Worm (Caenorhabditis elegans) whole organism, L4 larva: ENCODE results near the gene nhr-198.

Experiments used
- F37D6.2 ChIP-seq: sonication (generic microtip); optimal IDR thresholded peaks from 2 replicates; lab custom pipeline; 2016; ENCODE audit warnings: mild to moderate bottlenecking, missing genetic modification characterization, missing compliant biosample characterization
- R02D3.7 ChIP-seq: fragments of 150-350 bp; sonication (generic microtip); optimal IDR thresholded peaks from 3 replicates; lab custom pipeline; 2014; ENCODE audit warnings: missing biosample characterization, missing genetic modification characterization
- Y105C5A.15 ChIP-seq: fragments of 200-800 bp; sonication (Bioruptor generic); IDR thresholded peaks from 2 replicates; pipeline ENCODE4 v1.3.6; 2022; ENCODE audit warnings: missing genetic modification characterization, missing compliant biosample characterization
- Y48G9A.11 ChIP-seq: fragments of 200-800 bp; sonication (Bioruptor generic); IDR thresholded peaks from 2 replicates; pipeline ENCODE4 v1.3.6; 2022; ENCODE audit warnings: missing genetic modification reagents, missing genetic modification characterization, missing compliant biosample characterization
- ZK546.5 ChIP-seq, 2 experiments: sonication (generic microtip); optimal IDR thresholded peaks; 2 replicates each; lab custom pipeline; 2017; ENCODE audit warnings: missing biosample characterization in 2 of 2, missing genetic modification characterization in 2 of 2
- aly-2 ChIP-seq: sonication (generic microtip); optimal IDR thresholded peaks from 2 replicates; lab custom pipeline; 2018; ENCODE audit warnings: missing biosample characterization, missing genetic modification characterization
- ceh-20 ChIP-seq: fragments of 200-800 bp; sonication (Bioruptor generic); IDR thresholded peaks from 2 replicates; pipeline ENCODE4 v1.3.6; 2022; ENCODE audit warnings: missing genetic modification reagents, missing genetic modification characterization, missing compliant biosample characterization
- ceh-44 ChIP-seq: fragments of 200-800 bp; sonication (Bioruptor generic); IDR thresholded peaks from 2 replicates; pipeline ENCODE4 v1.3.6; 2022; ENCODE audit warnings: missing genetic modification reagents, missing genetic modification characterization, missing compliant biosample characterization
- ceh-82 ChIP-seq: sonication (generic microtip); optimal IDR thresholded peaks from 2 replicates; lab custom pipeline; 2017; ENCODE audit warnings: missing biosample characterization, missing genetic modification characterization
- ces-1 ChIP-seq: fragments of 150-350 bp; sonication (generic microtip); optimal IDR thresholded peaks from 4 replicates; lab custom pipeline; 2014; ENCODE audit warnings: missing biosample characterization, missing genetic modification reagents, missing genetic modification characterization
- ctbp-1 ChIP-seq: fragments of 200-800 bp; sonication (Bioruptor generic); IDR thresholded peaks from 2 replicates; pipeline ENCODE4 v1.3.6; 2022; ENCODE audit warnings: missing genetic modification reagents, missing genetic modification characterization, missing compliant biosample characterization
- daf-16 ChIP-seq, 3 experiments: sonication (generic microtip); optimal IDR thresholded peaks; 2 replicates each; lab custom pipeline; 2016 to 2017; ENCODE audit warnings: missing genetic modification characterization in 3 of 3, missing genetic modification reagents in 3 of 3, mild to moderate bottlenecking in 2 of 3, missing compliant biosample characterization in 2 of 3, missing biosample characterization in 1 of 3, moderate library complexity in 1 of 3
- daf-8 ChIP-seq: fragments of 200-800 bp; sonication (Bioruptor generic); IDR thresholded peaks from 2 replicates; pipeline ENCODE4 v1.3.6; 2022; ENCODE audit warnings: missing genetic modification characterization, missing compliant biosample characterization
- dmd-6 ChIP-seq: fragments of 200-800 bp; sonication (Bioruptor generic); IDR thresholded peaks from 2 replicates; pipeline ENCODE4 v1.3.6; 2022; ENCODE audit warnings: missing genetic modification reagents, missing genetic modification characterization, missing compliant biosample characterization
- dpl-1 ChIP-seq: fragments of 150-350 bp; optimal IDR thresholded peaks from 2 replicates; lab custom pipeline; 2014; ENCODE audit warnings: missing biosample characterization, missing genetic modification reagents, missing genetic modification characterization
- duxl-1 ChIP-seq: sonication (generic microtip); optimal IDR thresholded peaks from 2 replicates; lab custom pipeline; 2016; ENCODE audit warnings: mild to moderate bottlenecking, missing genetic modification characterization, moderate library complexity, missing compliant biosample characterization; ENCODE audit not compliant: poor library complexity
- dve-1 ChIP-seq: sonication (generic microtip); optimal IDR thresholded peaks from 2 replicates; lab custom pipeline; 2017; ENCODE audit warnings: antibody characterized with exemption, mild to moderate bottlenecking, missing genetic modification characterization, missing compliant biosample characterization; ENCODE audit not compliant: insufficient read depth
- egl-27 ChIP-seq: sonication (generic microtip); optimal IDR thresholded peaks from 3 replicates; lab custom pipeline; 2017; ENCODE audit warnings: missing biosample characterization, missing genetic modification reagents, missing genetic modification characterization
- fkh-10 ChIP-seq: fragments of 150-350 bp; optimal IDR thresholded peaks from 2 replicates; lab custom pipeline; 2014; ENCODE audit warnings: missing biosample characterization, missing genetic modification reagents, missing genetic modification characterization
- gei-8 ChIP-seq: fragments of 200-800 bp; sonication (Bioruptor generic); optimal IDR thresholded peaks from 2 replicates; lab custom pipeline; 2018; ENCODE audit warnings: mild to moderate bottlenecking, missing genetic modification characterization, missing compliant biosample characterization
- hlh-30 ChIP-seq: sonication (generic microtip); optimal IDR thresholded peaks from 2 replicates; lab custom pipeline; 2017; ENCODE audit warnings: antibody characterized with exemption, mild to moderate bottlenecking, missing genetic modification characterization, missing compliant biosample characterization; ENCODE audit not compliant: insufficient read depth
- hmg-1.1 ChIP-seq: fragments of 200-800 bp; sonication (Bioruptor generic); IDR thresholded peaks from 2 replicates; pipeline ENCODE4 v1.3.6; 2022; ENCODE audit warnings: missing genetic modification reagents, missing genetic modification characterization, missing compliant biosample characterization
- lim-7 ChIP-seq: fragments of 200-800 bp; sonication (Bioruptor generic); IDR thresholded peaks from 2 replicates; pipeline ENCODE4 v1.3.6; 2022; ENCODE audit warnings: missing genetic modification characterization, missing compliant biosample characterization
- lin-13 ChIP-seq: fragments of 150-350 bp; optimal IDR thresholded peaks from 2 replicates; lab custom pipeline; 2014; ENCODE audit warnings: missing biosample characterization, missing genetic modification reagents, missing genetic modification characterization
- lin-38 ChIP-seq: fragments of 200-800 bp; sonication (Bioruptor generic); IDR thresholded peaks from 2 replicates; pipeline ENCODE4 v1.3.6; 2022; ENCODE audit warnings: missing genetic modification reagents, missing genetic modification characterization, missing compliant biosample characterization
- lin-39 ChIP-seq: fragments of 150-350 bp; optimal IDR thresholded peaks from 2 replicates; lab custom pipeline; 2014; ENCODE audit warnings: missing biosample characterization, missing genetic modification reagents, missing genetic modification characterization
- lir-3 ChIP-seq: sonication (generic microtip); optimal IDR thresholded peaks from 2 replicates; lab custom pipeline; 2016; ENCODE audit warnings: mild to moderate bottlenecking, missing genetic modification characterization, missing compliant biosample characterization
- madf-5 ChIP-seq, 2 experiments: fragments of 200-800 bp; sonication (Bioruptor generic); IDR thresholded peaks; 2 replicates each; pipeline ENCODE4 v1.3.6; 2022; ENCODE audit warnings: missing compliant biosample characterization in 2 of 2, missing genetic modification characterization in 2 of 2
- madf-9 ChIP-seq: fragments of 200-800 bp; sonication (Bioruptor generic); conservative IDR thresholded peaks from 2 replicates; pipeline ENCODE4 v1.3.6; 2022; ENCODE audit warnings: missing genetic modification reagents, missing genetic modification characterization, missing compliant biosample characterization
- mdl-1 ChIP-seq, 2 experiments: fragments of 150-350 bp in 1 of 2; sonication (generic microtip) in 1 of 2; optimal IDR thresholded peaks; 2 replicates each; lab custom pipeline; 2014 to 2017; ENCODE audit warnings: missing biosample characterization in 2 of 2, missing genetic modification characterization in 2 of 2
- mep-1 ChIP-seq: fragments of 150-350 bp; sonication (generic microtip); optimal IDR thresholded peaks from 3 replicates; lab custom pipeline; 2014; ENCODE audit warnings: missing biosample characterization, missing genetic modification characterization
- mxl-2 ChIP-seq: fragments of 200-800 bp; sonication (Bioruptor generic); conservative IDR thresholded peaks from 2 replicates; pipeline ENCODE4 v1.3.6; 2022; ENCODE audit warnings: missing genetic modification reagents, missing genetic modification characterization, missing compliant biosample characterization
- saeg-2 ChIP-seq: fragments of 200-800 bp; sonication (Bioruptor generic); IDR thresholded peaks from 2 replicates; pipeline ENCODE4 v1.3.6; 2022; ENCODE audit warnings: missing genetic modification reagents, missing genetic modification characterization, missing compliant biosample characterization
- snpc-1.2 ChIP-seq: fragments of 200-800 bp; sonication (Bioruptor generic); IDR thresholded peaks from 2 replicates; pipeline ENCODE4 v1.3.6; 2022; ENCODE audit warnings: missing genetic modification reagents, missing genetic modification characterization, missing compliant biosample characterization
- spr-1 ChIP-seq: sonication (generic microtip); optimal IDR thresholded peaks from 2 replicates; lab custom pipeline; 2016; ENCODE audit warnings: mild to moderate bottlenecking, missing genetic modification characterization, missing compliant biosample characterization
- tag-97 ChIP-seq: fragments of 200-800 bp; sonication (Bioruptor generic); IDR thresholded peaks from 2 replicates; pipeline ENCODE4 v1.3.6; 2022; ENCODE audit warnings: missing genetic modification characterization, missing compliant biosample characterization
- unc-130 ChIP-seq: sonication (generic microtip); optimal IDR thresholded peaks from 2 replicates; lab custom pipeline; 2016; ENCODE audit warnings: missing genetic modification reagents, missing genetic modification characterization, missing compliant biosample characterization
- unc-62 ChIP-seq, 3 experiments: fragments of 150-350 bp in 1 of 3; sonication (generic microtip); optimal IDR thresholded peaks in 2 of 3; peaks in 1 of 3; 1 replicate in 1 of 3; 2 replicates in 2 of 3; lab custom pipeline; 2014 to 2017; ENCODE audit warnings: missing biosample characterization in 3 of 3, missing genetic modification characterization in 3 of 3, missing genetic modification reagents in 3 of 3, missing genotype in 1 of 3
- zfp-2 ChIP-seq: sonication (generic microtip); optimal IDR thresholded peaks from 2 replicates; lab custom pipeline; 2016; ENCODE audit warnings: mild to moderate bottlenecking, missing genetic modification characterization, missing compliant biosample characterization

nhr-198 gene

DNA sequence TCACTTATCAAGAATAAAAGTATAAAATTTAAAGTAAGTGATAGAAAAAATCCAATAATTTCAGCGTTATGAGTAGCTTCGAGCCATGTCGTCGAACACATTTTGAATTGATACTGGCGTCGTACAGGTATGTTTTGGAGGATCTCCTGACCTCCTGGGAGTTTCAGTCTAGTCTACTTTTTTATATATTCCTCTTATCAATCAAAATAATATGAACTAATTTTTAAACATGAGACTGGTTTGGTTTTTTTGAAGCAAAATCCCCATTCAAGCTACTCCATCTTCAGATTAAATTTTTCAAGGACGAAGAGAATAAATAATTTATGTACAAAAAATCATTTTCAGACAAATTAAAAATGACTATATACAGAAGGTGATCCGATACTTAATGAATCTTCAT lies 18.1 kb downstream of the nhr-198 start, which contains the start of gene str-101:
Gene str-101, minus strand, starts transcription at position 101 of the 400 bp plus-strand sequence.
- no peak for TF ChIP-seq duxl-1 (tag; lab: Kevin White, UChicago)
- no peak for TF ChIP-seq egl-27 (tag; lab: Kevin White, UChicago)
- TF ChIP-seq daf-16 (GFP tag; optimal IDR thresholded peaks at IDR 0.05; lab: Kevin White, UChicago), result no peak
- TF ChIP-seq daf-16 (tag; optimal IDR thresholded peaks at IDR 0.05; lab: Kevin White, UChicago), result no peak
- TF ChIP-seq ZK546.5 (tag; optimal IDR thresholded peaks at IDR 0.05; lab: Kevin White, UChicago), result no peak
- TF ChIP-seq F37D6.2 (tag; lab: Kevin White, UChicago), result no peak
- TF ChIP-seq dmd-6 (GFP tag; lab: Robert Waterston, UW), result no peak
- no peak for TF ChIP-seq Y105C5A.15 (GFP tag; lab: Robert Waterston, UW)
- TF ChIP-seq madf-5 (GFP tag; IDR thresholded peaks at IDR 0.05; lab: Robert Waterston, UW), result no peak
- no peak for TF ChIP-seq spr-1 (tag; lab: Kevin White, UChicago)
- TF ChIP-seq unc-130 (GFP tag; lab: Kevin White, UChicago), result no peak
- TF ChIP-seq ctbp-1 (GFP tag; lab: Robert Waterston, UW), result no peak
- no peak for TF ChIP-seq R02D3.7 (tag; lab: Kevin White, UChicago)
- no peak for TF ChIP-seq ceh-44
- TF ChIP-seq ces-1 (GFP tag; lab: Kevin White, UChicago), result no peak
- TF ChIP-seq zfp-2 (tag; lab: Kevin White, UChicago), result no peak
- TF ChIP-seq lir-3 (tag; lab: Kevin White, UChicago), result no peak
- TF ChIP-seq ceh-20 (GFP tag; lab: Robert Waterston, UW), result no peak

DNA sequence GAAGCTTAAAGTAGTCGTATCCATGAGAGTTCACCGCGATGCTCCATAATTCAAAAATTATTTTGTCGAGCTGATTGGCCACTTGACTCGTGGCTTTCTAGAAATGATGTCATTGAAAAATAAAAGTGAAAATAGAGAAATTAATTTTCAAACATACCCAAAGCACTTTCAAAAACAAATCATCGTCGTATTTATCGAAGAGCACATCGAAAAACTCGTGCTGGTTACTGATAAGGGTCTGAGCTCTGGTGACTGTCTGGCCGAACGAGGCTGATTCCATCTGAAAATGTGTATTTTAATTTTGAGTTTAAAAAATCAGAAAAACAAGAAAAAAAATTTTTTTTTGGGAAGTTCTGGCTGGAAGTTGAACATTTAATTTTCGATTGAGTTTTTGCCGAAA lies 18.6 kb downstream of the nhr-198 start:
- no peak for TF ChIP-seq lin-39 (tag; lab: Kevin White, UChicago)
- no peak for TF ChIP-seq lin-13 (GFP tag; lab: Kevin White, UChicago)
- TF ChIP-seq tag-97 (GFP tag; lab: Robert Waterston, UW), result no peak
- no peak for TF ChIP-seq mxl-2 (GFP tag; lab: Robert Waterston, UW)
- no peak for TF ChIP-seq fkh-10
- TF ChIP-seq lim-7 (GFP tag; lab: Robert Waterston, UW), result no peak
- TF ChIP-seq gei-8 (GFP tag; lab: Kevin White, UChicago), result no peak
- TF ChIP-seq lin-38 (GFP tag; lab: Robert Waterston, UW), result no peak
- no peak for TF ChIP-seq ceh-82 (tag; lab: Kevin White, UChicago)
- TF ChIP-seq saeg-2 (GFP tag; lab: Robert Waterston, UW), result no peak
- no peak for TF ChIP-seq dpl-1 (GFP tag; lab: Kevin White, UChicago)
- TF ChIP-seq madf-9 (GFP tag; lab: Robert Waterston, UW), result no peak
- TF ChIP-seq daf-8 (GFP tag; lab: Robert Waterston, UW), result no peak
- TF ChIP-seq mep-1 (tag; lab: Kevin White, UChicago), result no peak
- no peak for TF ChIP-seq aly-2 (tag; lab: Kevin White, UChicago)
- no peak for TF ChIP-seq hmg-1.1 (GFP tag; lab: Robert Waterston, UW)
- TF ChIP-seq dve-1 (tag; lab: Kevin White, UChicago), result peak; percentile 66
- TF ChIP-seq Y48G9A.11, result no peak
- TF ChIP-seq hlh-30, result peak; percentile 39
- TF ChIP-seq daf-16 (GFP tag; optimal IDR thresholded peaks at IDR 0.05; lab: Kevin White, UChicago), result no peak
- peak; percentile 84 for TF ChIP-seq daf-16 (tag; optimal IDR thresholded peaks at IDR 0.05; lab: Kevin White, UChicago)

DNA sequence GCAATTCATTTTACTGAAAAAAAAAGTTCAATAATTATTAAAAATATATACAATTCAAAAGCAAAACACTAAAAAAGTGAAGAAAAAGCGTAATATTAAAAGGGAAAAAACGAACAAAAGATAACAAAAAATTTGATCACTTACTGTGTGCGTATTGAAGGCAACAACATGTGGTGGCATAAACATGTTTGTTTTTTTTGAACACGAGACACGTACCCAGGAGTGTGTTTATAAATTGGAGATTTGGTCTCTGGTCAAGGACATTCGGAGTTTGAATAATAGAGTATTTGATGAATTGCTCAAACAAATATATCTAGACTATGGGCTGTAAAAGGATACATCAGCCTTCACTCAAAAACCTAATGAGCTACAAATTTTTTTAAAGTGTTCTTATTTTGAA lies 21.8 kb downstream of the nhr-198 start:
- peak in 1 of 2 experiments; percentile 54 for TF ChIP-seq unc-62 (GFP tag; optimal IDR thresholded peaks at IDR 0.05 in 1 of 2; lab: Kevin White, UChicago)
- TF ChIP-seq unc-62 (tag; optimal IDR thresholded peaks at IDR 0.05; lab: Kevin White, UChicago), result no peak
- peak in 1 of 2 experiments; percentile 83 for TF ChIP-seq daf-16 (GFP tag; optimal IDR thresholded peaks at IDR 0.05; lab: Kevin White, UChicago)
- peak; percentile 94 for TF ChIP-seq daf-16 (tag; optimal IDR thresholded peaks at IDR 0.05; lab: Kevin White, UChicago)
- TF ChIP-seq mdl-1 (tag; optimal IDR thresholded peaks at IDR 0.05; lab: Kevin White, UChicago), result peak in 1 of 2 experiments; percentile 11
- TF ChIP-seq dve-1 (tag; lab: Kevin White, UChicago), result peak; percentile 27
- no peak for TF ChIP-seq snpc-1.2 (GFP tag; lab: Robert Waterston, UW)
